Fruit fly (Drosophila melanogaster) Kc167 (cell line): Measurements from ENCODE around the gene CG7707.

ENCODE experiments used
- Myc ChIP-seq: fragments of >200 bp; optimal IDR thresholded peaks from 2 replicates; lab custom pipeline; 2017; ENCODE audit warnings: missing external identifiers
- h ChIP-seq: fragments of >200 bp; optimal IDR thresholded peaks from 3 replicates; lab custom pipeline; 2018; ENCODE audit warnings: missing external identifiers
- insv ChIP-seq: fragments of >200 bp; optimal IDR thresholded peaks from 3 replicates; lab custom pipeline; 2018; ENCODE audit warnings: missing external identifiers

dm6 chr3L:17243136-17243535 lies at the start of gene CG7707:
- TF ChIP-seq Myc (no peak), h (lab: Kevin White, UChicago) (no peak), insv (lab: Kevin White, UChicago) (no peak)
